Worm (Caenorhabditis elegans) whole organism, midembryonic: ENCODE results near the gene srh-42.

Experiments
- T22C8.4 ChIP-seq: fragments of 200-800 bp; sonication (Bioruptor generic); IDR thresholded peaks from 2 replicates; pipeline ENCODE4 v1.3.6; 2022; ENCODE audit warnings: missing genetic modification characterization, missing compliant biosample characterization
- cog-1 ChIP-seq: sonication (generic microtip); optimal IDR thresholded peaks from 2 replicates; lab custom pipeline; 2016; ENCODE audit warnings: missing genetic modification characterization, missing compliant biosample characterization
- flt-1 ChIP-seq: fragments of 200-800 bp; sonication (Bioruptor generic); IDR thresholded peaks from 2 replicates; pipeline ENCODE4 v1.3.6; 2022; ENCODE audit warnings: missing genetic modification characterization, missing compliant biosample characterization
- klf-2 ChIP-seq: fragments of 200-800 bp; sonication (Bioruptor generic); conservative IDR thresholded peaks from 2 replicates; pipeline ENCODE4 v1.3.6; 2022; ENCODE audit warnings: missing genetic modification reagents, missing genetic modification characterization, missing compliant biosample characterization
- med-1 ChIP-seq: sonication (generic microtip); optimal IDR thresholded peaks from 2 replicates; lab custom pipeline; 2017; ENCODE audit warnings: missing genetic modification characterization, mild to moderate bottlenecking, missing compliant biosample characterization, antibody characterized with exemption, missing genetic modification reagents; ENCODE audit not compliant: insufficient read depth
- ref-1 ChIP-seq: fragments of 200-800 bp; sonication (Bioruptor generic); conservative IDR thresholded peaks from 2 replicates; pipeline ENCODE4 v1.3.6; 2022; ENCODE audit warnings: missing genetic modification reagents, missing genetic modification characterization, missing compliant biosample characterization
- tab-1 ChIP-seq: fragments of 200-800 bp; sonication (Bioruptor generic); IDR thresholded peaks from 2 replicates; pipeline ENCODE4 v1.3.6; 2022; ENCODE audit warnings: missing genetic modification characterization, missing compliant biosample characterization
- ztf-23 ChIP-seq: fragments of 200-800 bp; sonication (Bioruptor generic); IDR thresholded peaks from 2 replicates; pipeline ENCODE4 v1.3.6; 2022; ENCODE audit warnings: missing genetic modification reagents, missing genetic modification characterization, missing compliant biosample characterization
- ztf-29 ChIP-seq: fragments of 200-800 bp; sonication (Bioruptor generic); IDR thresholded peaks from 2 replicates; pipeline ENCODE4 v1.3.6; 2022; ENCODE audit warnings: missing genetic modification reagents, missing genetic modification characterization, missing compliant biosample characterization

Gene srh-42

ce11 chrII:14252057-14252456 is 36.8 kb downstream of the srh-42 start, which contains the start of gene Y54G11A.2:
TSS of gene Y54G11A.2 (plus strand) at chrII:14252357.
- TF ChIP-seq klf-2 (GFP tag; lab: Robert Waterston, UW) (no peak), ref-1 (GFP tag; lab: Robert Waterston, UW) (no peak), T22C8.4 (no peak), ztf-29 (no peak)

DNA sequence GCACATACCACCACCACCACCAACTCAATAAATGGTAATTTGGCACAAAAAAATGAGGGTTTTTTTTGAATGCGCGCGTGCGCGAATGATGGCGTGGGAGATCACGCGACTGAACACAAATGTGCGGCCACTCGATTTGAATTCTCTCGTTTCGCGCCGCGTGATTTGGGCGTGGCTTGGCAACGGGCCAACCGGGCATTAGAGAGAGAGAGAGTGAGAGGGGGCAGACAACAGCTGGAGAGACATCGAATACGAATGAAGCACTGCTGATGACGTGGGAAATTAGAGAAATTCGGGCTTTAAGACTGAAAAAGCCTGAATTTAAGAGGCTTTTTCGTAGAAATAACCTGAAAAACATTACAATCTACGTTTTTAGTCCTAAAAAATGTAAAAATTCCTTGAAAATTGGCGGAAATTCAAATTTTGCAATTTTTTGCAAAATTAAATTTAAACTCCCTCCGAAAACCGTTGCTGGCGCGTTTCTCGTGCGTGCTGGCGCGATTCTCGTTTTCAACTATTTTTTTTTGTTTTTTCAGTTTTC is 37.4 kb downstream of the srh-42 start:
- no peak for TF ChIP-seq tab-1 (GFP tag; lab: Robert Waterston, UW)
- TF ChIP-seq flt-1: peak; percentile 83
- TF ChIP-seq med-1 (GFP tag; lab: Kevin White, UChicago): no peak
- peak; percentile 66 for TF ChIP-seq cog-1 (tag; lab: Kevin White, UChicago)
- no peak; the same call in 1 of the 2 replicates for TF ChIP-seq ztf-29
- 0 out of 2 replicates have a peak, but pooled peaks have one; percentile 51 for TF ChIP-seq ref-1 (GFP tag; lab: Robert Waterston, UW)
- no peak for TF ChIP-seq T22C8.4
- TF ChIP-seq klf-2 (GFP tag; lab: Robert Waterston, UW): 0 out of 2 replicates have a peak, but pooled peaks have one; percentile 31
- TF ChIP-seq ztf-23 (GFP tag; lab: Robert Waterston, UW): peak; percentile 66

- TF ChIP-seq tab-1 (GFP tag; lab: Robert Waterston, UW) (no peak), ztf-23 (GFP tag; lab: Robert Waterston, UW) (peak; percentile 82), flt-1 (peak; percentile 80; the same call in 1 of the 2 replicates), med-1 (GFP tag; lab: Kevin White, UChicago) (no peak), klf-2 (GFP tag; lab: Robert Waterston, UW) (no peak), ztf-29 (peak; percentile 41; the same call in 1 of the 2 replicates), cog-1 (tag; lab: Kevin White, UChicago) (peak; percentile 72), T22C8.4 (no peak), ref-1 (GFP tag; lab: Robert Waterston, UW) (no peak)
These were observed 38.5 kb downstream of the srh-42 start, which contains the start of gene hmg-1.1 for ce11 chrII:14250147-14250965. TSS of gene hmg-1.1 (plus strand) at chrII:14250695.

ce11 chrII:14249489-14249888 is 39.4 kb downstream of the srh-42 start:
- TF ChIP-seq ztf-23 (GFP tag; lab: Robert Waterston, UW): peak; percentile 57; the same call in 1 of the 2 replicates
- peak; percentile 71; the same call in 1 of the 2 replicates for TF ChIP-seq flt-1
- TF ChIP-seq klf-2 (GFP tag; lab: Robert Waterston, UW): no peak
- TF ChIP-seq ref-1 (GFP tag; lab: Robert Waterston, UW): no peak
- no peak for TF ChIP-seq tab-1 (GFP tag; lab: Robert Waterston, UW)
- 0 out of 2 replicates have a peak, but pooled peaks have one; percentile 5 for TF ChIP-seq ztf-29
- TF ChIP-seq T22C8.4: peak; percentile 61; the same call in 1 of the 2 replicates
- TF ChIP-seq med-1 (GFP tag; lab: Kevin White, UChicago): peak; percentile 13
- no peak for TF ChIP-seq cog-1 (tag; lab: Kevin White, UChicago)

- TF ChIP-seq med-1 (GFP tag; lab: Kevin White, UChicago) (peak; percentile 24), flt-1 (peak; percentile 69), T22C8.4 (no peak), ztf-29 (no peak), tab-1 (GFP tag; lab: Robert Waterston, UW) (no peak)
These were observed 40.9 kb downstream of the srh-42 start for ce11 chrII:14247748-14248502.

- TF ChIP-seq med-1 (GFP tag; lab: Kevin White, UChicago): no peak
- TF ChIP-seq cog-1 (tag; lab: Kevin White, UChicago): no peak
- no peak for TF ChIP-seq flt-1
- TF ChIP-seq ref-1 (GFP tag; lab: Robert Waterston, UW): no peak
- TF ChIP-seq ztf-29: no peak
- no peak for TF ChIP-seq tab-1 (GFP tag; lab: Robert Waterston, UW)
- TF ChIP-seq ztf-23 (GFP tag; lab: Robert Waterston, UW): no peak
- TF ChIP-seq T22C8.4: no peak
- no peak for TF ChIP-seq klf-2 (GFP tag; lab: Robert Waterston, UW)
These were observed 41.6 kb downstream of the srh-42 start for ce11 chrII:14247227-14247626.

- TF ChIP-seq tab-1 (GFP tag; lab: Robert Waterston, UW): no peak
- TF ChIP-seq ztf-23 (GFP tag; lab: Robert Waterston, UW): no peak
- TF ChIP-seq T22C8.4: no peak
- TF ChIP-seq klf-2 (GFP tag; lab: Robert Waterston, UW): no peak
- no peak for TF ChIP-seq med-1 (GFP tag; lab: Kevin White, UChicago)
- no peak for TF ChIP-seq ztf-29
- TF ChIP-seq cog-1 (tag; lab: Kevin White, UChicago): no peak
- no peak for TF ChIP-seq ref-1 (GFP tag; lab: Robert Waterston, UW)
- TF ChIP-seq flt-1: no peak
These were observed 44.2 kb downstream of the srh-42 start for ce11 chrII:14244457-14245254.

ce11 chrII:14243503-14243902 is 45.4 kb downstream of the srh-42 start, which contains the start of gene jmjd-2:
TSS of gene jmjd-2 (minus strand) at chrII:14243603.
- TF ChIP-seq klf-2 (GFP tag; lab: Robert Waterston, UW) (no peak), ztf-23 (GFP tag; lab: Robert Waterston, UW) (no peak), flt-1 (no peak), cog-1 (tag; lab: Kevin White, UChicago) (no peak), T22C8.4 (no peak), tab-1 (GFP tag; lab: Robert Waterston, UW) (no peak), med-1 (GFP tag; lab: Kevin White, UChicago) (no peak)
